Fruit fly (Drosophila melanogaster) whole organism, pupa: ENCODE data around the gene CG17186.
A peak's percentile ranks its signal among the peaks of the same experiment; 100 is the strongest.

Experiments used
- CG10348 ChIP-seq: fragments of 200-800 bp; sonication (Bioruptor generic); IDR thresholded peaks from 2 replicates; pipeline ENCODE4 v1.3.6; 2022; ENCODE audit warnings: missing biosample characterization, missing genetic modification characterization
- Ets98B ChIP-seq: fragments of 200-800 bp; sonication (Bioruptor generic); IDR thresholded peaks from 2 replicates; pipeline ENCODE4 v1.3.6; 2022; ENCODE audit warnings: missing biosample characterization, missing genetic modification characterization
- Pif1A ChIP-seq: fragments of 200-800 bp; sonication (Bioruptor generic); optimal IDR thresholded peaks from 3 replicates; lab custom pipeline; 2016; ENCODE audit warnings: missing biosample characterization, missing genetic modification characterization
- gl ChIP-seq: fragments of 200-800 bp; sonication (Bioruptor generic); optimal IDR thresholded peaks from 2 replicates; lab custom pipeline; 2018; ENCODE audit warnings: missing biosample characterization, mild to moderate bottlenecking, missing genetic modification characterization

DNA sequence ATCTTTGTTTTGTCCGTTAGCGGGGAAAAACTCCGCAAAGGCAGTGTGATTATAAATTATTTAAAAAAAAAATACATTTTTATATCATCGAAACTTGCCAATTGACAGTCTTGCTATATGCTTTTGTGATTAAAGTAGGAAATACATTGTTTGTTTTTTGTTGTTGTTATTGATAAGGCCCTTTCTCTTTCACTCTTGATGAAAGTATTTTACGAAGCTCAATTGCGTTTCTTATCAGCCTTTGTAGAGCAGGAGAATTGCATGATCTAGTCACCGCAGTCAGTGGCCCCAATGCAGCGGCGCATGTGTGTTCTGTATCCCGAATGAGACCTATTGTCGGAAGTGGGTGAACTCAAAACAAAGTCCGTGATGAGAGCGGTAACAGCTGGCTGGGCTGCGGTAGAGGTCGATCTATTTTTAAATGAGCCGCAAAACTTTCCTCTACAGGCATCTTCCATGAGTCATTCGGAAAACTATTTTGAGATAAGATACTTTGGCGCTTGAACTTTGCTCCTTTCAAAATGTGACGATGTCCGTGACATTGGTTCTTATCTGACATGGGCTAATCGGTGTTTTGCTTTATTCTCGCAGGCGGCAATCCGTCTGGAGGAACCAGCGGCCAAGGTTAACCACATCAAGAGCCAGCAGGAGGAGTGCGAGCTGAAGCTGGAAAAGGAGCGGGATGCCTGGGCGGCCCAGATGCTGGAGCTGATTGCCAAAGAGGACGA, 33.2 kb upstream of the CG17186 start:
- no peak for TF ChIP-seq Ets98B (GFP tag; lab: Robert Waterston, UW)
- peak; percentile 36 for TF ChIP-seq gl (tag; lab: Kevin White, UChicago)
- no peak for TF ChIP-seq CG10348 (GFP tag; lab: Robert Waterston, UW)
- peak; percentile 45 for TF ChIP-seq Pif1A (GFP tag; lab: Kevin White, UChicago)
